Fruit fly (Drosophila melanogaster): ENCODE data around the gene RpS14b.

RpS14b gene

DNA sequence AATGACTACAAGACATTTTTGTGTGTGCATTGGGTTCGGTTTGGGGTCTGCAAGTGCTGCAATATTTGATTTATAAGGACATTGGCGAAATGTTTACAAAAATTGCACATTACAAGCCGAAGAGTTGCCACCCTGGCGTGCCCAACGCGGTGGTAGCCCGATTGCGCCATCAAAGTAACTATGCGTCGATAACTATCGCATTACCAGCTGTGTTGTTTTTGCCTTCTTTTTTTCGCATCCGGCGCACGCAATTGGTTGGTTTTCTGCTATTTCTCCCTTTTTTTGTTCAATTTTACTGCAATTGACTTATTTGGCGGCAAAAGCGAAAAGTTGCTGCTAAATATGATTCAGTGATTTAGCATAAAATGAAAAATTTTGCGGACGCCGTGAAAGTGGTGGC lies at the start of gene RpS14b:
RpS14b (plus strand) TSS at position 220 of the 400 bp plus-strand sequence.
- no peak for TF ChIP-seq CG6683 (GFP tag; optimal IDR thresholded peaks at IDR 0.05)
- peak; percentile 70 for TF ChIP-seq CG4328 (GFP tag; optimal IDR thresholded peaks at IDR 0.05)
- 0 out of 2 replicates have a peak, but pooled peaks have one; percentile 37 for TF ChIP-seq toy (GFP tag; IDR thresholded peaks at IDR 0.05)
- peak; percentile 36 for TF ChIP-seq grau (tag; optimal IDR thresholded peaks at IDR 0.05)
- TF ChIP-seq GATAe (GFP tag; conservative IDR thresholded peaks at IDR 0.05), result no peak
- peak; percentile 41; the same call in 1 of the 3 replicates for TF ChIP-seq hb (GFP tag; IDR thresholded peaks at IDR 0.05; ENCODE audit: partially characterized antibody)
- TF ChIP-seq pb (GFP tag; optimal IDR thresholded peaks at IDR 0.05), result peak; percentile 51
- TF ChIP-seq al (GFP tag; IDR thresholded peaks at IDR 0.05), result peak; percentile 38; the same call in 1 of the 2 replicates
- TF ChIP-seq ERR (GFP tag; optimal IDR thresholded peaks at IDR 0.05), result peak; percentile 19
- peak; percentile 74 for TF ChIP-seq ranshi (GFP tag; IDR thresholded peaks at IDR 0.05)
- peak; percentile 50 for TF ChIP-seq CG1792 (GFP tag; optimal IDR thresholded peaks at IDR 0.05)
- peak; percentile 42 for TF ChIP-seq CG4282 (GFP tag; optimal IDR thresholded peaks at IDR 0.05)
- no peak for TF ChIP-seq Taf1 (GFP tag; IDR thresholded peaks at IDR 0.05)
- no peak for TF ChIP-seq CG8359 (GFP tag; optimal IDR thresholded peaks at IDR 0.05; ENCODE audit: borderline replicate concordance)
- peak in 1 of 2 experiments; percentile 21 for TF ChIP-seq bsh (GFP tag; optimal IDR thresholded peaks at IDR 0.05)
- TF ChIP-seq fd64A (GFP tag; optimal IDR thresholded peaks at IDR 0.05), result peak; percentile 33
- 0 out of 2 replicates have a peak, but pooled peaks have one; percentile 26 for TF ChIP-seq CkIIα-i1 (GFP tag; IDR thresholded peaks at IDR 0.05)
- TF ChIP-seq ro (GFP tag; IDR thresholded peaks at IDR 0.05), result no peak
- TF ChIP-seq CG7987 (GFP tag; optimal IDR thresholded peaks at IDR 0.05), result peak; percentile 79
- peak; percentile 44 for TF ChIP-seq gfzf (GFP tag; optimal IDR thresholded peaks at IDR 0.05)
- TF ChIP-seq CG11695 (GFP tag; IDR thresholded peaks at IDR 0.05), result no peak
- no peak for TF ChIP-seq Neu2 (GFP tag; optimal IDR thresholded peaks at IDR 0.05; ENCODE audit: borderline replicate concordance)
- peak; percentile 86 for TF ChIP-seq Ets65A (GFP tag)
- TF ChIP-seq vvl (GFP tag; IDR thresholded peaks at IDR 0.05), result peak; percentile 79
- no peak for TF ChIP-seq Eip74EF (GFP tag; optimal IDR thresholded peaks at IDR 0.05)
- peak; percentile 3 for TF ChIP-seq pum (GFP tag; optimal IDR thresholded peaks at IDR 0.05)
- TF ChIP-seq odd (GFP tag; optimal IDR thresholded peaks at IDR 0.05), result peak; percentile 70
- no peak for TF ChIP-seq Nf-YA (GFP tag; IDR thresholded peaks at IDR 0.05)
- TF ChIP-seq slbo (GFP tag; IDR thresholded peaks at IDR 0.05), result peak; percentile 75
- peak; percentile 74 for TF ChIP-seq Side (GFP tag; optimal IDR thresholded peaks at IDR 0.05)
- peak; percentile 23 for TF ChIP-seq CG13424 (tag; optimal IDR thresholded peaks at IDR 0.05)
- peak; percentile 7 for TF ChIP-seq btn (GFP tag; optimal IDR thresholded peaks at IDR 0.05)
- TF ChIP-seq CG31441 (GFP tag; IDR thresholded peaks at IDR 0.05), result 0 out of 2 replicates have a peak, but pooled peaks have one; percentile 27
- TF ChIP-seq CG10462 (GFP tag; optimal IDR thresholded peaks at IDR 0.05), result no peak
- TF ChIP-seq sens-2 (GFP tag; IDR thresholded peaks at IDR 0.05), result 0 out of 2 replicates have a peak, but pooled peaks have one; percentile 31
- peak; percentile 88 for TF ChIP-seq Dref (GFP tag; IDR thresholded peaks at IDR 0.05)
- peak; percentile 79 for TF ChIP-seq CG15514 (GFP tag; optimal IDR thresholded peaks at IDR 0.05)
- no peak; the same call in 1 of the 2 replicates for TF ChIP-seq lmd (GFP tag; IDR thresholded peaks at IDR 0.05)
- no peak for TF ChIP-seq CG11093 (GFP tag; IDR thresholded peaks at IDR 0.05)
- no peak for TF ChIP-seq CG1024 (GFP tag; IDR thresholded peaks at IDR 0.05)
- TF ChIP-seq tap (tag; optimal IDR thresholded peaks at IDR 0.05), result no peak
- TF ChIP-seq Hr3 (GFP tag; optimal IDR thresholded peaks at IDR 0.05), result no peak
- TF ChIP-seq CG9727 (GFP tag; optimal IDR thresholded peaks at IDR 0.05), result peak; percentile 74
- no peak for TF ChIP-seq Blimp-1 (GFP tag; optimal IDR thresholded peaks at IDR 0.05)
- TF ChIP-seq Dad (GFP tag; optimal IDR thresholded peaks at IDR 0.05), result peak; percentile 45
- TF ChIP-seq zf30C (GFP tag; optimal IDR thresholded peaks at IDR 0.05), result peak; percentile 50
- peak; percentile 51 for TF ChIP-seq Max (GFP tag; optimal IDR thresholded peaks at IDR 0.05)
- TF ChIP-seq CG12942 (GFP tag; optimal IDR thresholded peaks at IDR 0.05), result peak; percentile 44
- peak; percentile 68 for TF ChIP-seq CG3281 (GFP tag; optimal IDR thresholded peaks at IDR 0.05)
- TF ChIP-seq Poxn (GFP tag; IDR thresholded peaks at IDR 0.05), result no peak
- peak; percentile 80 for TF ChIP-seq bbx (GFP tag; IDR thresholded peaks at IDR 0.05; ENCODE audit: partially characterized antibody)
